Fruit fly (Drosophila melanogaster) whole organism, prepupa: Measurements from ENCODE around the gene tey.

ENCODE experiments used
- CG11294 ChIP-seq: fragments of 200-800 bp; sonication (Bioruptor generic); IDR thresholded peaks from 2 replicates; pipeline ENCODE4 v1.3.6; 2022; ENCODE audit warnings: missing biosample characterization, missing genetic modification characterization
- CG16779 ChIP-seq: fragments of 200-800 bp; sonication (Bioruptor generic); optimal IDR thresholded peaks from 3 replicates; lab custom pipeline; 2017; ENCODE audit warnings: missing biosample characterization, mild to moderate bottlenecking, missing genetic modification characterization
- CG31627 ChIP-seq: fragments of 200-800 bp; sonication (Bioruptor generic); optimal IDR thresholded peaks from 3 replicates; lab custom pipeline; 2016; ENCODE audit warnings: missing biosample characterization, missing genetic modification characterization
- CG4318 ChIP-seq: fragments of 200-800 bp; sonication (Bioruptor generic); optimal IDR thresholded peaks from 3 replicates; lab custom pipeline; 2017; ENCODE audit warnings: missing biosample characterization, mild to moderate bottlenecking, missing genetic modification characterization
- CG6792 ChIP-seq: fragments of 200-800 bp; sonication (Bioruptor generic); optimal IDR thresholded peaks from 3 replicates; lab custom pipeline; 2016; ENCODE audit warnings: missing biosample characterization, missing genetic modification characterization
- Gug ChIP-seq: fragments of 200-800 bp; sonication (Bioruptor generic); IDR thresholded peaks from 2 replicates; pipeline ENCODE4 v1.3.6; 2022; ENCODE audit warnings: missing biosample characterization, missing genetic modification characterization
- Smox ChIP-seq: fragments of 200-800 bp; sonication (Bioruptor generic); optimal IDR thresholded peaks from 3 replicates; lab custom pipeline; 2016; ENCODE audit warnings: missing biosample characterization, missing genetic modification characterization
- achi ChIP-seq: fragments of 200-800 bp; sonication (Bioruptor generic); optimal IDR thresholded peaks from 3 replicates; lab custom pipeline; 2016; ENCODE audit warnings: missing biosample characterization, missing genetic modification characterization
- eg ChIP-seq: fragments of 200-800 bp; sonication (Bioruptor generic); IDR thresholded peaks from 3 replicates; pipeline ENCODE4 v1.3.6; 2022; ENCODE audit warnings: missing biosample characterization, missing genetic modification characterization
- esn ChIP-seq: fragments of 200-800 bp; sonication (Bioruptor generic); optimal IDR thresholded peaks from 2 replicates; lab custom pipeline; 2016; ENCODE audit warnings: missing biosample characterization, mild to moderate bottlenecking, missing genetic modification characterization, moderate library complexity
- svp ChIP-seq: fragments of 200-800 bp; sonication (Bioruptor generic); peaks from one replicate; lab custom pipeline; 2016; ENCODE audit warnings: missing biosample characterization, missing genetic modification characterization

dm6 chr3L:19670492-19670891 lies 6.6 kb upstream of the tey start:
- TF ChIP-seq CG31627 (GFP tag; lab: Kevin White, UChicago) (no peak), CG6792 (no peak), esn (GFP tag; lab: Kevin White, UChicago) (no peak), achi (GFP tag; lab: Kevin White, UChicago) (no peak), Smox (GFP tag; lab: Kevin White, UChicago) (no peak), CG4318 (GFP tag; lab: Kevin White, UChicago) (no peak), eg (no peak), Gug (no peak), CG11294 (GFP tag; lab: Robert Waterston, UW) (no peak), CG16779 (no peak), svp (GFP tag; lab: Kevin White, UChicago) (no peak)
